Worm (Caenorhabditis elegans): ENCODE data around the gene F33C8.4.

- no peak for TF ChIP-seq him-1 (tag; optimal IDR thresholded peaks at IDR 0.05)
- no peak for TF ChIP-seq dao-5 (tag; optimal IDR thresholded peaks at IDR 0.05)
- no peak for TF ChIP-seq W03F9.2 (tag; optimal IDR thresholded peaks at IDR 0.05)
Observed at ce11 chrX:14711168-14711629, 20.9 kb upstream of the F33C8.4 start, which contains the start of gene atrn-1.

Measured in whole organism, L4/young adult.